Worm (Caenorhabditis elegans): ENCODE results near the gene ins-20.

- TF ChIP-seq snpc-1.3 (tag; optimal IDR thresholded peaks at IDR 0.05; ENCODE audit: insufficient read depth) (no peak), F39B2.1 (GFP tag; IDR thresholded peaks at IDR 0.05) (no peak), repo-1 (tag; optimal IDR thresholded peaks at IDR 0.05) (no peak), Y95B8A.8 (GFP tag; IDR thresholded peaks at IDR 0.05) (no peak)
Measured at ce11 chrII:6016410-6016809, 5.8 kb downstream of the ins-20 start, which contains the start of gene ZK84.5.

Data from whole organism, young adult.